Worm (Caenorhabditis elegans) whole organism, L1 larva: Measurements from ENCODE around the gene gst-4.
A peak's percentile ranks its signal among the peaks of the same experiment; 100 is the strongest.

Source experiments
- F16B12.6 ChIP-seq: fragments of 150-350 bp; optimal IDR thresholded peaks from 2 replicates; lab custom pipeline; 2014; ENCODE audit warnings: missing biosample characterization, missing genetic modification characterization
- aha-1 ChIP-seq: fragments of 150-350 bp; optimal IDR thresholded peaks from 2 replicates; lab custom pipeline; 2014; ENCODE audit warnings: missing biosample characterization, missing genetic modification characterization
- ama-1 ChIP-seq: fragments of 150-350 bp; optimal IDR thresholded peaks from 2 replicates; lab custom pipeline; 2014
- blmp-1 ChIP-seq: fragments of 150-350 bp; optimal IDR thresholded peaks from 2 replicates; lab custom pipeline; 2014; ENCODE audit warnings: missing biosample characterization, missing genetic modification characterization
- ces-1 ChIP-seq: fragments of 150-350 bp; optimal IDR thresholded peaks from 2 replicates; lab custom pipeline; 2014; ENCODE audit warnings: missing biosample characterization, missing genetic modification reagents, missing genetic modification characterization
- dpl-1 ChIP-seq, 3 experiments: fragments of 150-350 bp in 2 of 3; sonication (generic microtip) in 1 of 3; optimal IDR thresholded peaks; 2 replicates each; lab custom pipeline; 2014 to 2017; ENCODE audit warnings: missing biosample characterization in 3 of 3, missing genetic modification characterization in 3 of 3, missing genetic modification reagents in 3 of 3
- efl-1 ChIP-seq, 4 experiments: fragments of 150-350 bp; optimal IDR thresholded peaks in 3 of 4; peaks in 1 of 4; 1 replicate in 1 of 4; 2 replicates in 3 of 4; lab custom pipeline; 2014; ENCODE audit warnings: missing biosample characterization in 2 of 4, missing genetic modification characterization in 2 of 4, missing genetic modification reagents in 2 of 4
- egl-13 ChIP-seq: sonication (generic microtip); optimal IDR thresholded peaks from 2 replicates; lab custom pipeline; 2016; ENCODE audit warnings: missing genotype, missing genetic modification reagents, missing genetic modification characterization, missing compliant biosample characterization
- egl-27 ChIP-seq, 2 experiments: fragments of 150-350 bp in 1 of 2; sonication (generic microtip); optimal IDR thresholded peaks; 3 replicates each; lab custom pipeline; 2017 to 2018; ENCODE audit warnings: missing biosample characterization in 2 of 2, missing genetic modification characterization in 2 of 2, missing genetic modification reagents in 2 of 2
- elt-2 ChIP-seq: sonication (generic microtip); optimal IDR thresholded peaks from 2 replicates; lab custom pipeline; 2016; ENCODE audit warnings: missing genetic modification characterization, mild to moderate bottlenecking, inconsistent platforms, missing compliant biosample characterization, missing genetic modification reagents
- elt-3 ChIP-seq, 6 experiments: fragments of 150-350 bp in 1 of 6; sonication (generic microtip); optimal IDR thresholded peaks; 2 replicates each; lab custom pipeline; 2017 to 2018; ENCODE audit warnings: missing biosample characterization in 6 of 6, missing genetic modification characterization in 6 of 6, inconsistent platforms in 1 of 6
- ets-5 ChIP-seq: fragments of 200-800 bp; sonication (Bioruptor generic); IDR thresholded peaks from 2 replicates; pipeline ENCODE4 v1.3.6; 2022; ENCODE audit warnings: missing genetic modification characterization, missing compliant biosample characterization
- fkh-10 ChIP-seq: sonication (generic microtip); optimal IDR thresholded peaks from 2 replicates; lab custom pipeline; 2017; ENCODE audit warnings: missing biosample characterization, missing genetic modification reagents, missing genetic modification characterization
- fkh-8 ChIP-seq: sonication (generic microtip); optimal IDR thresholded peaks from 2 replicates; lab custom pipeline; 2016; ENCODE audit warnings: mild to moderate bottlenecking, missing genetic modification characterization, missing compliant biosample characterization
- fos-1 ChIP-seq: fragments of 150-350 bp; optimal IDR thresholded peaks from 2 replicates; lab custom pipeline; 2014; ENCODE audit warnings: missing biosample characterization, missing genetic modification characterization
- hlh-17 ChIP-seq: fragments of 200-800 bp; sonication (Bioruptor generic); optimal IDR thresholded peaks from 2 replicates; lab custom pipeline; 2018; ENCODE audit warnings: missing genetic modification characterization, mild to moderate bottlenecking, missing compliant biosample characterization, moderate library complexity, borderline replicate concordance
- hlh-4 ChIP-seq: sonication (generic microtip); optimal IDR thresholded peaks from 2 replicates; lab custom pipeline; 2016; ENCODE audit warnings: mild to moderate bottlenecking, missing genetic modification characterization, missing compliant biosample characterization
- hpl-2 ChIP-seq: fragments of 150-350 bp; optimal IDR thresholded peaks from 2 replicates; lab custom pipeline; 2014; ENCODE audit warnings: missing biosample characterization, missing genetic modification reagents, missing genetic modification characterization
- jun-1 ChIP-seq: fragments of 150-350 bp; optimal IDR thresholded peaks from 2 replicates; lab custom pipeline; 2014; ENCODE audit warnings: missing biosample characterization, missing genetic modification reagents, missing genetic modification characterization
- lin-13 ChIP-seq: fragments of 150-350 bp; optimal IDR thresholded peaks from 2 replicates; lab custom pipeline; 2014; ENCODE audit warnings: missing biosample characterization, missing genetic modification reagents, missing genetic modification characterization
- lin-14 ChIP-seq: fragments of 200-800 bp; sonication (Bioruptor generic); optimal IDR thresholded peaks from 2 replicates; lab custom pipeline; 2018; ENCODE audit warnings: mild to moderate bottlenecking, missing genetic modification characterization, moderate library complexity, missing compliant biosample characterization
- lin-15B ChIP-seq: fragments of 150-350 bp; sonication (generic microtip); optimal IDR thresholded peaks from 3 replicates; lab custom pipeline; 2014; ENCODE audit warnings: missing biosample characterization, missing genetic modification characterization
- lin-35 ChIP-seq, 2 experiments: fragments of 150-350 bp; optimal IDR thresholded peaks; 2 replicates each; lab custom pipeline; 2014; ENCODE audit warnings: missing biosample characterization in 2 of 2, missing genetic modification characterization in 2 of 2, missing genetic modification reagents in 2 of 2
- lin-39 ChIP-seq: fragments of 150-350 bp; optimal IDR thresholded peaks from 2 replicates; lab custom pipeline; 2014; ENCODE audit warnings: missing biosample characterization, missing genetic modification reagents, missing genetic modification characterization
- lsy-2 ChIP-seq, 2 experiments: fragments of 150-350 bp; optimal IDR thresholded peaks; 2 replicates each; lab custom pipeline; 2014; ENCODE audit warnings: missing biosample characterization in 2 of 2, missing genetic modification characterization in 2 of 2
- nhr-12 ChIP-seq: sonication (generic microtip); optimal IDR thresholded peaks from 2 replicates; lab custom pipeline; 2017; ENCODE audit warnings: missing biosample characterization, missing genetic modification characterization
- nhr-20 ChIP-seq: sonication (generic microtip); optimal IDR thresholded peaks from 2 replicates; lab custom pipeline; 2016; ENCODE audit warnings: mild to moderate bottlenecking, missing genetic modification characterization, missing compliant biosample characterization
- nhr-28 ChIP-seq: fragments of 150-350 bp; optimal IDR thresholded peaks from 2 replicates; lab custom pipeline; 2014; ENCODE audit warnings: missing biosample characterization, missing genetic modification characterization
- nhr-47 ChIP-seq: sonication (generic microtip); optimal IDR thresholded peaks from 2 replicates; lab custom pipeline; 2016; ENCODE audit warnings: mild to moderate bottlenecking, missing genetic modification characterization, moderate library complexity, missing compliant biosample characterization
- nhr-71 ChIP-seq: sonication (generic microtip); optimal IDR thresholded peaks from 2 replicates; lab custom pipeline; 2016; ENCODE audit warnings: mild to moderate bottlenecking, missing genetic modification characterization, moderate library complexity, missing compliant biosample characterization
- nhr-90 ChIP-seq: sonication (generic microtip); optimal IDR thresholded peaks from 2 replicates; lab custom pipeline; 2016; ENCODE audit warnings: mild to moderate bottlenecking, missing genetic modification characterization, missing compliant biosample characterization; ENCODE audit not compliant: poor library complexity
- pax-3 ChIP-seq: fragments of 200-800 bp; sonication (Bioruptor generic); optimal IDR thresholded peaks from 2 replicates; lab custom pipeline; 2018; ENCODE audit warnings: mild to moderate bottlenecking, missing genetic modification characterization, moderate library complexity, missing compliant biosample characterization
- pqm-1 ChIP-seq: sonication (generic microtip); optimal IDR thresholded peaks from 3 replicates; lab custom pipeline; 2017; ENCODE audit warnings: missing biosample characterization, missing genetic modification characterization
- snpc-4 ChIP-seq: fragments of 150-350 bp; optimal IDR thresholded peaks from 2 replicates; lab custom pipeline; 2014; ENCODE audit warnings: missing biosample characterization, missing genetic modification characterization
- snu-23 ChIP-seq: sonication (generic microtip); optimal IDR thresholded peaks from 2 replicates; lab custom pipeline; 2016; ENCODE audit warnings: missing genetic modification characterization, missing compliant biosample characterization
- swsn-7 ChIP-seq: sonication (generic microtip); optimal IDR thresholded peaks from 2 replicates; lab custom pipeline; 2016; ENCODE audit warnings: missing genetic modification characterization, missing compliant biosample characterization
- tbx-2 ChIP-seq: sonication (generic microtip); optimal IDR thresholded peaks from 2 replicates; lab custom pipeline; 2016; ENCODE audit warnings: missing genetic modification characterization, missing compliant biosample characterization
- tlp-1 ChIP-seq: fragments of 150-350 bp; optimal IDR thresholded peaks from 2 replicates; lab custom pipeline; 2014; ENCODE audit warnings: missing biosample characterization, missing genetic modification characterization
- unc-130 ChIP-seq: fragments of 150-350 bp; optimal IDR thresholded peaks from 2 replicates; lab custom pipeline; 2017; ENCODE audit warnings: missing biosample characterization, missing genetic modification characterization, inconsistent platforms
- unc-30 ChIP-seq: sonication (generic microtip); optimal IDR thresholded peaks from 2 replicates; lab custom pipeline; 2017; ENCODE audit warnings: missing biosample characterization, missing genetic modification characterization
- unc-98 ChIP-seq: fragments of 200-800 bp; sonication (Bioruptor generic); IDR thresholded peaks from 2 replicates; pipeline ENCODE4 v1.3.6; 2022; ENCODE audit warnings: missing genetic modification characterization, missing compliant biosample characterization
- zag-1 ChIP-seq: fragments of 150-350 bp; optimal IDR thresholded peaks from 2 replicates; lab custom pipeline; 2014; ENCODE audit warnings: missing biosample characterization, missing genetic modification characterization

gst-4 gene

DNA sequence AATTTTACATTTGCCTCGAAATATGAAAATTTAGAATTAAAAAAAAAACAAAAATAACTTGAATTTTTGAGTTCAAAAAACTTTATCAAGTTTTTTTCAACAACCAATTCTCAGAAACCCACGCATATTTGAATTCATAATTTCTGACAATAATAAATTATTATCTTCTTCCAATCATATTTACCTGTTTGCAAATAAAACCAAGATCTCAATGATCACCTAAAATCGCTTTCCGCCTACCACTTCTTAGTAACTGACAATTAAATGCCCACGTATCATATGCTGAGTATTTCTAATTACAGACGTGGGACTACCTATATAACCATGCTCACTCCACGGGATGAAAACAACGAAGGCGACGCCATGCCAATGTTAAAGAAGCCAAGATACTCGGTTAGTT, 19.7 kb downstream of the gst-4 start, which contains the start of gene pps-1:
Gene pps-1 (plus strand): TSS at position 301 of the 400 bp plus-strand sequence.
- TF ChIP-seq pax-3 (tag; lab: Kevin White, UChicago), result peak; percentile 25
- TF ChIP-seq ets-5, result no peak
- no peak for TF ChIP-seq F16B12.6
- TF ChIP-seq hlh-4 (tag; lab: Kevin White, UChicago), result no peak
- TF ChIP-seq fkh-8 (tag; lab: Kevin White, UChicago), result peak; percentile 6

DNA sequence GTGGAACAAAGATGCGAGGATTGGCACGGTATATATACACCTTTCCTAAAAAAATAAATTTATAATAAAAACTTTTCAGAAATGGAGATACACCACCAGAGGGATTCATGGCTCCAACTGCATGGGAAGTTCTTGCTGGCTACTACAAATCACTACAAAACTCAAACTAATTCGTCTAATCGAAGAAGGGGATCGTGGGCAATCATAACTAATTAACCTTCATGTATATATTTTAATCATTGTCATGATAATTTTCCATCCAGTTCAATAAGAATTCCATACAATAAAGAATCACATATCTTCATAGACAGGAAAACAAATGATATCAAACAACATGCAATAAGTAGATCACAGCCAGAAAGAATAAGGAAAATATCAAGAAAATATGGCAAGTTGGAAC, 22.1 kb downstream of the gst-4 start:
- TF ChIP-seq zag-1 (tag; lab: Kevin White, UChicago) (no peak), lin-15B (tag; lab: Kevin White, UChicago) (no peak)

DNA sequence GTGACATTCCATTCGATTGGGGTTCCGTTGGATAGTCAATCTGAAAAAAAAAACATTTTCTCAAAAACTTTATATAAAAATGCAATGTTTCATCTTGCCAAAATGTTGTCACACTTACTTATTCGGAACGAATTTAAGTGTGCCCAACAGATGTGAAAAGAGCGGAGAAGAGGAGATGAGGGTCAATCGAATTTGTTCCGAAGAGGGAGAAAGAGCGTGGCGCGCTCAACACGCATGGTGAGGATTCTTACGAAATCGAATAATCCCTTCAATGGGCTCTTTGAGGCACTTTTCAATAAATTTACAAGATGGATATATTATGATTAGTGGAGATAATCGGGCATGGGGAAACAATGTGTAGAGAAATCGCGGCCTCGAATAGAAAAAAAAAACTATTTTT, 28.8 kb downstream of the gst-4 start:
- TF ChIP-seq lin-14 (GFP tag; lab: Kevin White, UChicago) (peak; percentile 84), nhr-12 (no peak), nhr-71 (peak; percentile 21), ces-1 (peak; percentile 38), lin-39 (tag; lab: Kevin White, UChicago) (no peak), fkh-10 (GFP tag; lab: Kevin White, UChicago) (peak; percentile 92)

DNA sequence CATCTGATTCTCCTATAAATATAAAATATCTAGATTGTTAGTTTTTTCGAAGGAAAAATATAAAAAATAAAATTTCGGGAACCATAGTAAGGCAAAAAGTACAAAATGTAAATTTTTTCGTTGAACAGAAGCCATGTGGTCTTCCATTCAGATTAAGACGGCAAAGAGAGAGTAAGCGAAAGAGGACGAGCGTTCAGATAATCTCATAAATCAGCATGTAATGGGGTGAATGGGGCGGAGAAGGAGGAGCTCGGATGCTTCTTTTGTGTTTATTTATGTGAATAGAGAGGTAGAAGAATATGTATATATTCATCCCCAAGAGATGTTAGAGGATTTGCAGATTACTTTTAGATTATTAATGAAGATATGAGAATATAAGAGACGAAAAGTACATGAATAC, 32.3 kb downstream of the gst-4 start, which contains the start of gene pxf-1:
Gene pxf-1 (minus strand): TSS at position 14 of the 400 bp plus-strand sequence.
- TF ChIP-seq swsn-7 (tag; lab: Kevin White, UChicago) (no peak), snpc-4 (tag; lab: Kevin White, UChicago) (no peak), fos-1 (no peak), pqm-1 (tag; lab: Kevin White, UChicago) (no peak), unc-30 (tag; lab: Kevin White, UChicago) (no peak), ama-1 (lab: Kevin White, UChicago) (no peak), blmp-1 (tag; lab: Kevin White, UChicago) (no peak), nhr-47 (tag; lab: Kevin White, UChicago) (no peak), hpl-2 (GFP tag; lab: Kevin White, UChicago) (no peak), unc-98 (no peak), aha-1 (no peak), tlp-1 (tag; lab: Kevin White, UChicago) (no peak), nhr-90 (tag; lab: Kevin White, UChicago) (no peak), fkh-10 (GFP tag; lab: Kevin White, UChicago) (no peak), lin-39 (tag; lab: Kevin White, UChicago) (no peak), lin-35 (GFP tag; optimal IDR thresholded peaks at IDR 0.05; lab: Kevin White, UChicago) (no peak), hlh-17 (no peak), nhr-28 (tag; lab: Kevin White, UChicago) (no peak)
- TF ChIP-seq, all 84 proteins: peak for 0

DNA sequence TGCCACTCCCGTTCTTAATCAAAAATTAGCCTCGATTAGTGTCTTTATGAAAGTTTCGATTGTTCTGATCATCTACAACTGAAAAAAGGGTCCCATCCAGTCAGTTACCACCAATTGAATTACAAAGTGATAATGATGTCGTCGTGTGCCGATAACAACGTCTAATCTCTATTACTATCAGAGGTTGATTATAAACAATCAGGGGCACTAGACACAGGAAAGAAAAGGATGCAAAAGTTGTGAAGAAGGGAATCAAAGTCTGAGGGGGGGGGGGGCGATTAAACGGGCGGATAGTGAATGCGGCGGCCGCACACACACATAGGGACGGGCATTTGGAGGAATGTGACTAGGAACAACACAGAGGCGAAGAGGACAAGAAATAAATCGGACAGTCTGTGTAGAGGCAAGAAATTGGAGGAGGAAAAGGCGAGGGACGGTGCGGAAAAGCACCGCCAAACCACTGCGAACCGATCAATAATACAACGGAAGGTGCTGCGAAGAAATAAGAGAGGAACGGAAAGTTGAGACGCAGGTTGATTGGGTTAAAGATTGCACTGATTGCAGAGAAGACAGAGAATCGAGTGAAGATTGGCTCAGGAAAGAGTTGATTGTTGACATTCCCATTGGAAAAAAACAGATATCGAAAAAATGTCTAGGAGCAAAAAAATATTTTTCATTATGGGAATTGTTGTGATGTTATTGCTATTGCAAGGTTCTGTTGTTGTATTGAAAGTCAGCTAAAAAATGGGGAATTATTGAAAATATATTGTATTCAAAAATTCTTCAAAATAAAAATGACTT, 33.1 kb downstream of the gst-4 start:
- TF ChIP-seq egl-13 (tag; lab: Kevin White, UChicago), result no peak
- TF ChIP-seq swsn-7 (tag; lab: Kevin White, UChicago), result no peak
- no peak for TF ChIP-seq efl-1 (optimal IDR thresholded peaks at IDR 0.05; lab: Kevin White, UChicago)
- peak in 1 of 2 experiments; percentile 62 for TF ChIP-seq efl-1 (GFP tag; optimal IDR thresholded peaks at IDR 0.05 in 1 of 2; lab: Kevin White, UChicago)
- peak; percentile 45 for TF ChIP-seq elt-2
- TF ChIP-seq hlh-17, result no peak
- TF ChIP-seq blmp-1 (tag; lab: Kevin White, UChicago), result peak; percentile 74
- peak in 2 of 6 experiments; percentile 0 to 8 for TF ChIP-seq elt-3 (tag; optimal IDR thresholded peaks at IDR 0.05; lab: Kevin White, UChicago)
- TF ChIP-seq dpl-1 (GFP tag; optimal IDR thresholded peaks at IDR 0.05; lab: Kevin White, UChicago), result no peak
- TF ChIP-seq nhr-71, result peak; percentile 14
- TF ChIP-seq lin-14 (GFP tag; lab: Kevin White, UChicago), result peak; percentile 73
- TF ChIP-seq lin-13 (GFP tag; lab: Kevin White, UChicago), result no peak
- TF ChIP-seq jun-1 (tag; lab: Kevin White, UChicago), result no peak
- TF ChIP-seq egl-27 (tag; optimal IDR thresholded peaks at IDR 0.05; lab: Kevin White, UChicago), result no peak
- no peak for TF ChIP-seq lin-39 (tag; lab: Kevin White, UChicago)
- peak; percentile 25 for TF ChIP-seq snu-23 (GFP tag; lab: Kevin White, UChicago)
- TF ChIP-seq nhr-90 (tag; lab: Kevin White, UChicago), result peak; percentile 33
- no peak for TF ChIP-seq lsy-2 (tag; optimal IDR thresholded peaks at IDR 0.05; lab: Kevin White, UChicago)
- TF ChIP-seq nhr-20 (tag; lab: Kevin White, UChicago), result peak; percentile 19
- TF ChIP-seq tbx-2 (tag; lab: Kevin White, UChicago), result no peak
- TF ChIP-seq lin-15B (tag; lab: Kevin White, UChicago), result no peak
- no peak for TF ChIP-seq pqm-1 (tag; lab: Kevin White, UChicago)
- no peak for TF ChIP-seq ets-5
- TF ChIP-seq unc-130 (tag; lab: Kevin White, UChicago), result no peak
- no peak for TF ChIP-seq unc-30 (tag; lab: Kevin White, UChicago)
